Fruit fly (Drosophila melanogaster) whole organism, wandering third instar larva: ENCODE results near the gene CG15386.

Experiments used
- Abd-B ChIP-seq: fragments of >200 bp; optimal IDR thresholded peaks from 2 replicates; lab custom pipeline; 2017; ENCODE audit warnings: missing biosample characterization, missing genetic modification characterization
- CG9705 ChIP-seq: fragments of 200-800 bp; sonication (Bioruptor generic); optimal IDR thresholded peaks from 2 replicates; lab custom pipeline; 2018; ENCODE audit warnings: missing biosample characterization, mild to moderate bottlenecking, missing genetic modification characterization
- CrebA ChIP-seq: fragments of 200-800 bp; sonication (Bioruptor generic); optimal IDR thresholded peaks from 2 replicates; lab custom pipeline; 2016; ENCODE audit warnings: missing biosample characterization, mild to moderate bottlenecking, missing genetic modification characterization, borderline replicate concordance
- Dif ChIP-seq: fragments of 200-275, 200-300 bp; sonication (Bioruptor generic); optimal IDR thresholded peaks from 2 replicates; lab custom pipeline; 2018; ENCODE audit warnings: missing biosample characterization, missing genetic modification characterization; ENCODE audit not compliant: partially characterized antibody
- Hnf4 ChIP-seq: fragments of 200-800 bp; sonication (Bioruptor generic); optimal IDR thresholded peaks from 2 replicates; lab custom pipeline; 2016; ENCODE audit warnings: missing biosample characterization, mild to moderate bottlenecking, missing genetic modification characterization
- Hr78 ChIP-seq: fragments of >200 bp; optimal IDR thresholded peaks from 2 replicates; lab custom pipeline; 2017; ENCODE audit warnings: missing biosample characterization, missing genetic modification characterization
- Hr83 ChIP-seq: fragments of 200-300 bp; sonication (Bioruptor generic); optimal IDR thresholded peaks from 2 replicates; lab custom pipeline; 2016; ENCODE audit warnings: missing biosample characterization, mild to moderate bottlenecking, missing genetic modification characterization, moderate library complexity; ENCODE audit not compliant: poor library complexity, severe bottlenecking
- Mio ChIP-seq: sonication (Bioruptor generic); optimal IDR thresholded peaks from 2 replicates; lab custom pipeline; 2016; ENCODE audit warnings: missing biosample characterization, missing genetic modification characterization
- Rel ChIP-seq, 2 experiments: fragments of 200-800 bp; sonication (Bioruptor generic) in 1 of 2; optimal IDR thresholded peaks; 2 replicates in 1 of 2; 3 replicates in 1 of 2; lab custom pipeline; 2016 to 2019; ENCODE audit warnings: mild to moderate bottlenecking in 2 of 2, missing biosample characterization in 2 of 2, missing genetic modification characterization in 2 of 2, moderate library complexity in 1 of 2
- br ChIP-seq: fragments of 200-800 bp; sonication (Bioruptor generic); optimal IDR thresholded peaks from 2 replicates; lab custom pipeline; 2016; ENCODE audit warnings: missing biosample characterization, missing genetic modification characterization
- brk ChIP-seq: fragments of 200-800 bp; sonication (Bioruptor generic); optimal IDR thresholded peaks from 2 replicates; lab custom pipeline; 2016; ENCODE audit warnings: missing biosample characterization, mild to moderate bottlenecking, missing genetic modification characterization
- dl ChIP-seq, 2 experiments: fragments of 175-275, 200-275 bp in 1 of 2; fragments of 200-275 bp in 1 of 2; sonication (Bioruptor generic); optimal IDR thresholded peaks; lab custom pipeline; 2018; ENCODE audit warnings: mild to moderate bottlenecking in 2 of 2, missing biosample characterization in 2 of 2, missing genetic modification characterization in 2 of 2, moderate library complexity in 2 of 2; ENCODE audit not compliant: partially characterized antibody in 2 of 2, insufficient read depth in 1 of 2
- dmrt93B ChIP-seq: fragments of 200-800 bp; sonication (Bioruptor generic); optimal IDR thresholded peaks from 2 replicates; lab custom pipeline; 2018; ENCODE audit warnings: missing biosample characterization, mild to moderate bottlenecking, missing genetic modification characterization
- dsf ChIP-seq: sonication (Bioruptor generic); optimal IDR thresholded peaks from 2 replicates; lab custom pipeline; 2016; ENCODE audit warnings: missing biosample characterization, missing genetic modification characterization, borderline replicate concordance
- ey ChIP-seq: fragments of 200-800 bp; sonication (Bioruptor generic); optimal IDR thresholded peaks from 2 replicates; lab custom pipeline; 2016; ENCODE audit warnings: missing biosample characterization, missing genetic modification characterization
- foxo ChIP-seq, 2 experiments: fragments of 200-800 bp; sonication (Bioruptor generic); optimal IDR thresholded peaks; 2 replicates in 1 of 2; 3 replicates in 1 of 2; lab custom pipeline; 2016 to 2017; ENCODE audit warnings: missing biosample characterization in 2 of 2, missing genetic modification characterization in 2 of 2
- h ChIP-seq: fragments of 200-800 bp; sonication (Bioruptor generic); optimal IDR thresholded peaks from 3 replicates; lab custom pipeline; 2016; ENCODE audit warnings: missing biosample characterization, mild to moderate bottlenecking, missing genetic modification characterization
- jim ChIP-seq: fragments of 175-275, 200-325 bp; sonication (Bioruptor generic); optimal IDR thresholded peaks from 2 replicates; lab custom pipeline; 2016; ENCODE audit warnings: missing biosample characterization, mild to moderate bottlenecking, missing genetic modification characterization
- lola ChIP-seq: fragments of >200 bp; optimal IDR thresholded peaks from 2 replicates; lab custom pipeline; 2017; ENCODE audit warnings: missing biosample characterization, missing genetic modification characterization
- pan ChIP-seq: fragments of >200 bp; optimal IDR thresholded peaks from 2 replicates; lab custom pipeline; 2017
- psq ChIP-seq: fragments of 200-800 bp; sonication (Bioruptor generic); optimal IDR thresholded peaks from 3 replicates; lab custom pipeline; 2017; ENCODE audit warnings: missing biosample characterization, mild to moderate bottlenecking, missing genetic modification characterization, moderate library complexity
- sv ChIP-seq: fragments of 200-800 bp; sonication (Bioruptor generic); optimal IDR thresholded peaks from 3 replicates; lab custom pipeline; 2016; ENCODE audit warnings: missing biosample characterization, missing genetic modification characterization
- tai ChIP-seq: sonication (Bioruptor generic); optimal IDR thresholded peaks from 2 replicates; lab custom pipeline; 2016; ENCODE audit warnings: missing biosample characterization, missing genetic modification characterization
- woc ChIP-seq: sonication (Bioruptor generic); optimal IDR thresholded peaks from 2 replicates; lab custom pipeline; 2016; ENCODE audit warnings: missing biosample characterization, mild to moderate bottlenecking, missing genetic modification characterization

The CG15386 gene

DNA sequence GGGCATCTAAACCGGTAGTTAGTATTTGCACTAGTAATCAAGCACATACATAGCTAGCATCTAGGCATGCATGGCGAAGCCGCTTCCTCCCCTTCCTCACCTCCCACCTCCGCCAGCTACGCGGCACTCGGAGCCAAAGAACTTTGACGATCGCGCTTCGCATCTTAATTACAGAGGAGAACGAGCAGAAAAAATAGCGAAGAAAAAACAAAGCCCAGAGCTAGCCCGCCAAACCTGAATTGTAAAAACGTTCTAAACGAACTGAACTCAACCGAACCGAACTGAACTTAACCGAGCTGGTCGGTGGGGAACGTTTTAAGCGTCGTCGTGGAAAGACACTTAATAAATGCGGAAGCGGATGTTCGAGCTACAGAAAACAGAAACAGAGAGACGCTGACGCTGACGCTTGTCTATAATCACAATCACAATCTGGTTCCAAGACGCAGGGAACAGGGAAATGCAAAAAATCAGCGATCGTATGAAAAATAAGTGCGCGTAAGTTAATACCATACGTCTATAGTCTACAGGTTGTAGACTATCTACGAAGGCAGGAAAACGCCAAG is 48.1 kb downstream of the CG15386 start:
- no peak for TF ChIP-seq CG9705 (GFP tag; lab: Kevin White, UChicago)
- TF ChIP-seq pan (lab: Kevin White, UChicago), result no peak
- no peak for TF ChIP-seq brk (GFP tag; lab: Kevin White, UChicago)
- no peak for TF ChIP-seq dmrt93B
- TF ChIP-seq Abd-B, result no peak
- no peak for TF ChIP-seq Mio (GFP tag; lab: Kevin White, UChicago)
- TF ChIP-seq br, result no peak
- TF ChIP-seq tai (GFP tag; lab: Kevin White, UChicago), result no peak
- TF ChIP-seq sv, result no peak
- no peak for TF ChIP-seq foxo (GFP tag; optimal IDR thresholded peaks at IDR 0.05; lab: Kevin White, UChicago)
- no peak for TF ChIP-seq woc (GFP tag; lab: Kevin White, UChicago)
- no peak for TF ChIP-seq Rel (GFP tag; optimal IDR thresholded peaks at IDR 0.05; lab: Kevin White, UChicago)
- no peak for TF ChIP-seq Rel (tag; optimal IDR thresholded peaks at IDR 0.05; lab: Kevin White, UChicago)
- no peak for TF ChIP-seq psq (GFP tag; lab: Kevin White, UChicago)
- TF ChIP-seq lola (GFP tag; lab: Kevin White, UChicago), result no peak
- no peak for TF ChIP-seq ey (GFP tag; lab: Kevin White, UChicago)
- no peak for TF ChIP-seq Hnf4 (GFP tag; lab: Kevin White, UChicago)
- no peak for TF ChIP-seq dl (GFP tag; optimal IDR thresholded peaks at IDR 0.05; lab: Kevin White, UChicago; ENCODE audit: insufficient read depth in 1 of 2, partially characterized antibody in 2 of 2)
- TF ChIP-seq dsf (GFP tag; lab: Kevin White, UChicago), result no peak
- TF ChIP-seq h (GFP tag; lab: Kevin White, UChicago), result no peak
- TF ChIP-seq CrebA (GFP tag; lab: Kevin White, UChicago), result no peak

DNA sequence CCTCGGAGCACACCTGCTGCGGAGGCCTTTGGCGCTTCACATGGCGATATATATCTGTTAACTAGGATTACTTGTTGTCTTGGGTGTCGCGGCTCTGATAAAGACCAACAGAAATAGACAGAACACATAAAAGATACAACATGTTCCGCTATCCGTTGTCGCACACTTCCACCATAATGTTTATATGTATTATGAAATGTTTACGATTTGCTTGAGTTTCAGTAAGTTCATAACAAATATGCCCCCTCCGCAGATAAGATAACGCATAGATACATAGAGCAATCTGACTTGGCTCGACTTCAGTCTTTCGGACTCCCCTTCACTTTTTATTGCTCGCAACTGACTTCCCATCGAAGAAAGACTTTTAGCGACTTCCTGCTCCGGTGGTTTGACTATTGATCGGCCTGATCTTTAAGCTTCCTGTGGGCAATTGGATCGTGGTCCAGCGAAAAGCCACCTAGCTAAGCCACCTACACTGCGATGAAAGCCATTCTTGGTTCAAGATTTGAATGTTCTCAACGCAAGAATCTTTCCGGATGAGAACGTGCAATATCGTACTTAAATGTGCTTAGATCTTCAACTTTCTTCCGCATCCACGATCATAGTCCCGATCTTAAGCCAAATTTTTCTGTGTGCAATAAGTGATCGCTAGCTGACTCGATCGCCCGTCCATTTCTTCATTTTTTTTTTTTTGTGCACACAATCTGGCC is 48.7 kb downstream of the CG15386 start:
- TF ChIP-seq Rel (GFP tag; optimal IDR thresholded peaks at IDR 0.05; lab: Kevin White, UChicago) (no peak), Rel (tag; optimal IDR thresholded peaks at IDR 0.05; lab: Kevin White, UChicago) (peak; percentile 4), psq (GFP tag; lab: Kevin White, UChicago) (no peak), sv (no peak), Hr83 (peak; percentile 29), Dif (GFP tag; lab: Kevin White, UChicago) (no peak), CrebA (GFP tag; lab: Kevin White, UChicago) (no peak), br (peak; percentile 34), Hr78 (GFP tag; lab: Kevin White, UChicago) (no peak), jim (no peak), h (GFP tag; lab: Kevin White, UChicago) (peak; percentile 26), lola (GFP tag; lab: Kevin White, UChicago) (no peak), Hnf4 (GFP tag; lab: Kevin White, UChicago) (no peak)

DNA sequence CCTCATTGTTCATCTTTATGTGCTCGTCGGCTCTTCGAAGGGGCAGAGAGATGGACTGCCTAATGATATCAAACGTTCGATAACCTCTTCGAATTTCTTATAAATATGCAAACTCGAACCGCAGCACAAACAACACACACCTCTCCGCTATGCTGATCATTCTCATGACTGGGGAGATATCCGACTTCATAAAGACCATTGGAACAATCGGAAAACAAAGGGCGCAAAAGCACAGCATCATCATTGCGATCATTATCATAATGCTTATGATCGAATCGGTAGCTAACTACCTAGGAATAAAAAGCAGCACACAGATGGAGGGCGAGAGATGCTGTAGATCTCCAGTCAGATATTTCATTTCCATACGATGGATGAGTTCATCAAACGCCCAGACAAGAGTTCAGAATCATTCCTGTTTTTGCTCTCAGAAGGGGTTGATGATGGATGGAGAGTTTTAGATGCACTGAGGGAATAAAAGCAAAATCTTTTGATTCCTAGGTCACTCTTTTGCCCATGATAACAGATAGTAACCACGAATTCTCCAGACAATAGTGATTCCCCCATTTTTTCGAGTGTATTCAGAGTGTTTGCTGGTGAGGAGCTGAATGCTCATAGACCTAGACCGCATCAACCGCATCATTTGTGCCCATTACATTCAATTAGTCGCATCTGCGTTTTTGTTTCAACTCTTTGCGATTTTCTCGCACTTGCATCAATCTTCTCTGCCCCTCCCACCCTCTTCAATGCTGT is 49.9 kb downstream of the CG15386 start:
- TF ChIP-seq dsf (GFP tag; lab: Kevin White, UChicago) (no peak), psq (GFP tag; lab: Kevin White, UChicago) (peak; percentile 62)
